Worm (Caenorhabditis elegans): ENCODE measurements around the gene C44H4.6.

The C44H4.6 gene

DNA sequence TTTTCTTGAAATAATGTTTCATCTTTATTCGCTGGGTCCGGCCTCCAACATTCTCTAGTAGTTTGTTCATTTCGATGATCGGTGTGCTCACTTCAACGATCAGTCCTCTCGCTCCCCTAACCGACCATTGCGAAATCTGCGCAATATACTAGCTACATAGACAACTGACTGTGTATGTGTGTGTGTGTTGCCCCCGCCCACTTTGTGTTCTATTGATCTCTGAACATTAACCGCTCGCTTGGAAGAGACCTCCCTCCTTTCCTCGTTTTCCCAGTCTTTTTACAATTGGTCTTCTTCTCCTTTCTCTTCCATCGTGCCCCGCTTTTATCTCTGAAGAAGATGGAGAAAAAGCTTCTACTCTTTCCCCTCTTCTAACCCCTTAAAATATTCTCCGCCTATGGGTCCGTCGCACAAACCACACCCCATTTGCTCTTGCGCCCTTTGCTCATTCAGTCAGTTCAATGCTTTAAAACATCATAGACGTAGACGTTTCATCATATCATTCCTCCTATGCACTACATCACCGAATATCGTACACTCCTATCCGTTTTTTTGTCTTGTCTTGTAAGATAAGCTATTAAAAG, 41.7 kb downstream of the C44H4.6 start:
- TF ChIP-seq unc-62 (GFP tag; optimal IDR thresholded peaks at IDR 0.05), result no peak

DNA sequence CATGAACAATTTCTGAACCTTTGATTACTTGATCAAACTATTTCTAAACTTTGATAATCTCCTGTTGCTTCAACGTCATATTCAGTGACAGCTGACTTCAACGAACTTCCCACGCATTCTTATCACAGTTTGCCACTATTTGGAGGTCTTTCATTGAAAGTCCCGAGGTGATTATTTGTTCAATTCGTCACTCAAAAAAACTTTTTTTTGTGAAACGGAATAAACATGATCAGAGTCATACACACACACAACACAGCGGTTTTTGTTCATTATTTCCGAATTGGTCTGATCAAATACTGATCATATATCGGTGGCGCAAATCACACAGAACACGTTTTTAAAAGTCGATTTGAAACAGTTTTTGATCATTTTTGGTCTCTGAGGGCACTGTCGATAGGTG, 42.7 kb downstream of the C44H4.6 start:
- TF ChIP-seq unc-62 (GFP tag; optimal IDR thresholded peaks at IDR 0.05), result no peak

DNA sequence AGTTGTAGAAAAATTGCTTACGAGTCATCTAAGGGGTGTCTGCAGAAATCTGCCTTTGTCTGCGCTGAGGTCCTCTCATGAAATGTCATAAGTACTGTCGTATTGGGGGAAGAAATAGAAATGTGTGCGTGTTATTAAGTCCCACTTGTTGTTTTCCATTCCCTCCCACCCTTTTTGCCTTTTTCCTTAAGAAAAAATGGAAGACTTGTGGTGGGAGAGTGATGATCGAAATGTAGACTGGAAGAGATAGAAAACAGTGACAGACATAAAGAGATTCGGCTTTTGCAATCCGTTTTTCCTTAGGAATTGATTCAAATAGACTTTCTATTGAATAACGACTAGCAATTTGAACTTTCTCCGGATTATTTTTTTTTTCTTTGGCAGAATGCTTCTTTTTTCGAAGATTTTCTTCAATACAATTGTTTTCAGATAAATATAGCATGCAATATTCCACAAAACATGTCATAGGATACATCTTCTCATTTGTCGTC, 49.4 kb downstream of the C44H4.6 start, which contains the start of gene ram-5:
Gene ram-5, plus strand, starts transcription at position 441 of the 491 bp plus-strand sequence.
- no peak for TF ChIP-seq unc-62 (GFP tag; optimal IDR thresholded peaks at IDR 0.05)
